Worm (Caenorhabditis elegans) whole organism, mixed stage, embryonic: ENCODE data around the gene frpr-13.

Source experiments
- M03D4.4 ChIP-seq: sonication (generic microtip); optimal IDR thresholded peaks from 2 replicates; lab custom pipeline; 2017; ENCODE audit warnings: mild to moderate bottlenecking, missing genetic modification characterization, missing compliant biosample characterization
- nhr-28 ChIP-seq: fragments of 150-350 bp; optimal IDR thresholded peaks from 2 replicates; lab custom pipeline; 2014; ENCODE audit warnings: missing biosample characterization, missing genetic modification characterization
- ztf-11 ChIP-seq: fragments of 150-350 bp; optimal IDR thresholded peaks from 2 replicates; lab custom pipeline; 2014; ENCODE audit warnings: missing biosample characterization, missing genetic modification characterization

DNA sequence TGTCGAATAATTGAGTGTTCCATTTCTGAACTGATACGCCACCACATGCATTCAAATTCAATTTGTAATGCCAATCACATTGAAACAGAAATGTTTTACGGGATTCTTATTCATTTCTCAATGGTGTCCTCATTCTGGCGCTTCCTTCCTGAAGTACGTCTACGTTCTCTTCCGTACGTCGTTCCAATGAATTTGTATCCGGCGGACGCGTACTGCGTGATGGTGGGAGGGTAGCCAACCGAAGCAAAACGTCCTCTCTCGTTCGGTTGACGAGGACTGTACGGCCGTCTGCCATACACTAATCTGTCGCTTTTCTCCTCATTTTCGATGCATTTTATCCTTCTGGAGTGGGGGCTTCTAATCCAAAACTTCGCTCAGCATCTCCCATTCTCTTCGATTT, 51.0 kb downstream of the frpr-13 start:
- TF ChIP-seq nhr-28 (no peak), M03D4.4 (tag; lab: Kevin White, UChicago) (no peak), ztf-11 (tag; lab: Kevin White, UChicago) (no peak)
